Worm (Caenorhabditis elegans) whole organism, young adult: Measurements from ENCODE around the gene bpnt-1.

Experiments used
- B0035.1 ChIP-seq: sonication (generic microtip); optimal IDR thresholded peaks from 2 replicates; lab custom pipeline; 2016; ENCODE audit warnings: missing genetic modification characterization, mild to moderate bottlenecking, missing compliant biosample characterization, missing genotype, missing genetic modification reagents
- C17E4.6 ChIP-seq: fragments of 200-800 bp; sonication (Bioruptor generic); IDR thresholded peaks from 2 replicates; pipeline ENCODE4 v1.3.6; 2022; ENCODE audit warnings: missing genetic modification reagents, missing genetic modification characterization, missing compliant biosample characterization
- D2030.7 ChIP-seq: fragments of 200-800 bp; sonication (Bioruptor generic); IDR thresholded peaks from 2 replicates; pipeline ENCODE4 v1.3.6; 2022; ENCODE audit warnings: missing genetic modification reagents, missing genetic modification characterization, missing compliant biosample characterization
- F22D6.2 ChIP-seq: sonication (generic microtip); optimal IDR thresholded peaks from 2 replicates; lab custom pipeline; 2016; ENCODE audit warnings: mild to moderate bottlenecking, missing genetic modification characterization, missing compliant biosample characterization
- F33H1.4 ChIP-seq: fragments of 200-800 bp; sonication (Bioruptor generic); IDR thresholded peaks from 2 replicates; pipeline ENCODE4 v1.3.6; 2022; ENCODE audit warnings: missing genetic modification reagents, missing genetic modification characterization, missing compliant biosample characterization
- F55B11.4 ChIP-seq: sonication (generic microtip); optimal IDR thresholded peaks from 2 replicates; lab custom pipeline; 2016; ENCODE audit warnings: missing compliant biosample characterization, missing genetic modification characterization, borderline replicate concordance; ENCODE audit not compliant: insufficient read depth
- K11D2.4 ChIP-seq: fragments of 200-800 bp; sonication (Bioruptor generic); IDR thresholded peaks from 2 replicates; pipeline ENCODE4 v1.3.6; 2022; ENCODE audit warnings: missing genetic modification reagents, missing genetic modification characterization, missing compliant biosample characterization
- K12H6.12 ChIP-seq: fragments of 200-800 bp; sonication (Bioruptor generic); optimal IDR thresholded peaks from 2 replicates; lab custom pipeline; 2018; ENCODE audit warnings: mild to moderate bottlenecking, missing genetic modification characterization, missing compliant biosample characterization
- Y53F4B.3 ChIP-seq: fragments of 200-800 bp; sonication (Bioruptor generic); IDR thresholded peaks from 2 replicates; pipeline ENCODE4 v1.3.6; 2022; ENCODE audit warnings: missing genetic modification reagents, missing genetic modification characterization, missing compliant biosample characterization
- ZK185.1 ChIP-seq: sonication (generic microtip); optimal IDR thresholded peaks from 2 replicates; lab custom pipeline; 2016; ENCODE audit warnings: mild to moderate bottlenecking, missing genetic modification characterization, missing compliant biosample characterization; ENCODE audit not compliant: poor library complexity, severe bottlenecking
- akir-1 ChIP-seq: fragments of 200-800 bp; sonication (Bioruptor generic); optimal IDR thresholded peaks from 2 replicates; lab custom pipeline; 2018; ENCODE audit warnings: mild to moderate bottlenecking, missing genetic modification characterization, moderate library complexity, missing compliant biosample characterization
- aptf-3 ChIP-seq: fragments of 200-800 bp; sonication (Bioruptor generic); IDR thresholded peaks from 2 replicates; pipeline ENCODE4 v1.3.6; 2022; ENCODE audit warnings: missing genetic modification characterization, missing compliant biosample characterization
- attf-5 ChIP-seq: fragments of 200-800 bp; sonication (Bioruptor generic); optimal IDR thresholded peaks from 2 replicates; lab custom pipeline; 2018; ENCODE audit warnings: mild to moderate bottlenecking, missing genetic modification characterization, missing compliant biosample characterization
- cebp-1 ChIP-seq, 2 experiments: fragments of 200-800 bp in 1 of 2; sonication (Bioruptor generic) in 1 of 2; sonication (generic microtip) in 1 of 2; IDR thresholded peaks in 1 of 2; optimal IDR thresholded peaks in 1 of 2; 2 replicates each; pipeline versions ENCODE4 v1.3.6 to Lab custom; 2017 to 2022; ENCODE audit warnings: missing compliant biosample characterization in 2 of 2, missing genetic modification characterization in 2 of 2, mild to moderate bottlenecking in 1 of 2, missing genetic modification reagents in 1 of 2, moderate library complexity in 1 of 2
- cebp-2 ChIP-seq: fragments of 200-800 bp; sonication (Bioruptor generic); IDR thresholded peaks from 2 replicates; pipeline ENCODE4 v1.3.6; 2022; ENCODE audit warnings: missing genetic modification characterization, missing compliant biosample characterization
- ceh-91 ChIP-seq: fragments of 200-800 bp; sonication (Bioruptor generic); IDR thresholded peaks from 2 replicates; pipeline ENCODE4 v1.3.6; 2022; ENCODE audit warnings: missing genetic modification reagents, missing genetic modification characterization, missing compliant biosample characterization
- dox-1 ChIP-seq: fragments of 200-800 bp; sonication (Bioruptor generic); IDR thresholded peaks from 2 replicates; pipeline ENCODE4 v1.3.6; 2022; ENCODE audit warnings: missing genetic modification reagents, missing genetic modification characterization, missing compliant biosample characterization
- efl-1 ChIP-seq: fragments of 150-350 bp; optimal IDR thresholded peaks from 2 replicates; lab custom pipeline; 2014; ENCODE audit warnings: missing biosample characterization, missing genetic modification reagents, missing genetic modification characterization
- ekl-4 ChIP-seq: fragments of 200-800 bp; sonication (Bioruptor generic); IDR thresholded peaks from 2 replicates; pipeline ENCODE4 v1.3.6; 2022; ENCODE audit warnings: missing genetic modification reagents, missing genetic modification characterization, missing compliant biosample characterization
- ets-4 ChIP-seq: fragments of 200-800 bp; sonication (Bioruptor generic); optimal IDR thresholded peaks from 2 replicates; lab custom pipeline; 2018; ENCODE audit warnings: mild to moderate bottlenecking, missing genetic modification characterization, missing compliant biosample characterization
- hlh-12 ChIP-seq: sonication (generic microtip); optimal IDR thresholded peaks from 2 replicates; lab custom pipeline; 2016; ENCODE audit warnings: missing genetic modification characterization, missing compliant biosample characterization
- hlh-26 ChIP-seq: fragments of 200-800 bp; sonication (Bioruptor generic); conservative IDR thresholded peaks from 2 replicates; pipeline ENCODE4 v1.3.6; 2022; ENCODE audit warnings: missing genetic modification reagents, missing genetic modification characterization, missing compliant biosample characterization
- hmg-1.2 ChIP-seq: fragments of 200-800 bp; sonication (Bioruptor generic); IDR thresholded peaks from 2 replicates; pipeline ENCODE4 v1.3.6; 2022; ENCODE audit warnings: missing genetic modification reagents, missing genetic modification characterization, missing compliant biosample characterization
- lin-54 ChIP-seq: fragments of 200-800 bp; sonication (Bioruptor generic); optimal IDR thresholded peaks from 2 replicates; lab custom pipeline; 2018; ENCODE audit warnings: mild to moderate bottlenecking, missing genetic modification characterization, missing compliant biosample characterization
- lsl-1 ChIP-seq: fragments of 200-800 bp; sonication (Bioruptor generic); optimal IDR thresholded peaks from 2 replicates; lab custom pipeline; 2018; ENCODE audit warnings: mild to moderate bottlenecking, missing genetic modification characterization, moderate library complexity, missing compliant biosample characterization
- madf-3 ChIP-seq: fragments of 200-800 bp; sonication (Bioruptor generic); IDR thresholded peaks from 2 replicates; pipeline ENCODE4 v1.3.6; 2022; ENCODE audit warnings: missing genetic modification reagents, missing genetic modification characterization, missing compliant biosample characterization
- madf-6 ChIP-seq: fragments of 200-800 bp; sonication (Bioruptor generic); IDR thresholded peaks from 2 replicates; pipeline ENCODE4 v1.3.6; 2022; ENCODE audit warnings: missing genetic modification reagents, missing genetic modification characterization, missing compliant biosample characterization
- madf-8 ChIP-seq: fragments of 200-800 bp; sonication (Bioruptor generic); conservative IDR thresholded peaks from 2 replicates; pipeline ENCODE4 v1.3.6; 2022; ENCODE audit warnings: missing genetic modification reagents, missing genetic modification characterization, missing compliant biosample characterization
- nfyb-1 ChIP-seq: fragments of 200-800 bp; sonication (Bioruptor generic); IDR thresholded peaks from 2 replicates; pipeline ENCODE4 v1.3.6; 2022; ENCODE audit warnings: missing genetic modification reagents, missing genetic modification characterization, missing compliant biosample characterization
- nhr-90 ChIP-seq: sonication (generic microtip); optimal IDR thresholded peaks from 2 replicates; lab custom pipeline; 2016; ENCODE audit warnings: missing genotype, mild to moderate bottlenecking, missing genetic modification characterization, missing compliant biosample characterization
- tlf-1 ChIP-seq: fragments of 200-800 bp; sonication (Bioruptor generic); optimal IDR thresholded peaks from 2 replicates; lab custom pipeline; 2018; ENCODE audit warnings: mild to moderate bottlenecking, missing genetic modification characterization, missing compliant biosample characterization
- xnd-1 ChIP-seq: sonication (generic microtip); optimal IDR thresholded peaks from 2 replicates; lab custom pipeline; 2016; ENCODE audit warnings: missing genotype, missing genetic modification reagents, missing genetic modification characterization, missing compliant biosample characterization
- zfh-2 ChIP-seq: fragments of 200-800 bp; sonication (Bioruptor generic); conservative IDR thresholded peaks from 2 replicates; pipeline ENCODE4 v1.3.6; 2022; ENCODE audit warnings: missing genetic modification reagents, missing genetic modification characterization, missing compliant biosample characterization
- zim-3 ChIP-seq: sonication (generic microtip); optimal IDR thresholded peaks from 2 replicates; lab custom pipeline; 2017; ENCODE audit warnings: mild to moderate bottlenecking, missing genetic modification characterization, moderate library complexity, missing compliant biosample characterization
- ztf-18 ChIP-seq: sonication (generic microtip); optimal IDR thresholded peaks from 2 replicates; lab custom pipeline; 2016; ENCODE audit warnings: missing genotype, mild to moderate bottlenecking, missing genetic modification characterization, missing compliant biosample characterization
- ztf-6 ChIP-seq: fragments of 200-800 bp; sonication (Bioruptor generic); IDR thresholded peaks from 2 replicates; pipeline ENCODE4 v1.3.6; 2022; ENCODE audit warnings: missing genetic modification reagents, missing genetic modification characterization, missing compliant biosample characterization

Gene bpnt-1

DNA sequence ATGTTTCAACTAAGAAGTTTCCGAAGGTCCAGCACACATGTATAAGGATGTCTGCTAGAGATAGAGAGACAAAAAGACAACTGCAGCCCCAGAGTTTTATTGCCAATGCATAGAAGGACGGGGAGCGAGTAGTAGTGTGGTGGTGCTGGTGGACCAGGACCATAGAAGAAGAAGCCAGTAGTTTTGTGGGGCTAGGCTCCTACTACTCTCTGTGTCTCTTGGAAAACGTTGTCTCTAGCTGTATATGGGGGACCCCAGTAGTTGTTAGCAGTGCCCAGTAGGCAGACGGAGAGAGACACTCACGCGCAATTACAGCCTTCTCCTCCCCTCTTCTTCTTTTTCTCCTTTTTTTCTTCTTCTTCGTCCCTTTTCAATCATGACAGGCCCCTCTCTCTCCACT is 36.0 kb downstream of the bpnt-1 start:
- TF ChIP-seq B0035.1 (tag; lab: Kevin White, UChicago) (no peak), nfyb-1 (GFP tag; lab: Robert Waterston, UW) (0 out of 2 replicates have a peak, but pooled peaks have one; percentile 14), ekl-4 (GFP tag; lab: Robert Waterston, UW) (peak; percentile 12; the same call in 1 of the 2 replicates), F22D6.2 (no peak), ztf-6 (GFP tag; lab: Robert Waterston, UW) (0 out of 2 replicates have a peak, but pooled peaks have one; percentile 34), cebp-1 (GFP tag; IDR thresholded peaks at IDR 0.05; lab: Robert Waterston, UW) (no peak), cebp-1 (tag; optimal IDR thresholded peaks at IDR 0.05; lab: Kevin White, UChicago) (peak; percentile 33), K12H6.12 (tag; lab: Kevin White, UChicago) (peak; percentile 55), K11D2.4 (GFP tag; lab: Robert Waterston, UW) (0 out of 2 replicates have a peak, but pooled peaks have one; percentile 34), hmg-1.2 (GFP tag; lab: Robert Waterston, UW) (peak; percentile 37; the same call in 1 of the 2 replicates), zfh-2 (peak; percentile 63; the same call in 1 of the 2 replicates)

DNA sequence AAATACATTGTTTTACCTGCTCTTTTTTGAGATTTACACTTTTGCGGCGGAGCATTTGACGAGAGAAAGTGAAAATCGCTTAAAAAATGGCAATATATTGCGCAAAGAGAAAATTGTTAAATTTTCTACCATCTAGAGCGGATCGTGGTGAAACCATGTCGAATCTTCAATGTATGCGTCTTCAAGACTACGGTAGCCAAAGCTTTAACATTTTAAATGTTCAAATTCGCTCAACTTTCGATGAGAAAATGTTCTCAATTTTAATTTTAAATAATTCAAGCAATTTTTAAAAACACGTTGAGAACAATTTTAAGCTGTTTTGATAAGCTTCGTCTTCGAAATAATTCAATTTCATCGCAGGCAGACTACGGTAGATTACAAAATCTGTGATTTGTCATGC is 40.2 kb downstream of the bpnt-1 start:
- TF ChIP-seq lin-54 (GFP tag; lab: Kevin White, UChicago) (peak; percentile 27), nhr-90 (tag; lab: Kevin White, UChicago) (no peak), efl-1 (peak; percentile 40), F33H1.4 (GFP tag; lab: Robert Waterston, UW) (peak; percentile 91), madf-6 (peak; percentile 90), D2030.7 (peak; percentile 43; the same call in 1 of the 2 replicates), dox-1 (GFP tag; lab: Robert Waterston, UW) (peak; percentile 39; the same call in 1 of the 2 replicates), C17E4.6 (no peak), madf-8 (GFP tag; lab: Robert Waterston, UW) (peak; percentile 73), xnd-1 (tag; lab: Kevin White, UChicago) (peak; percentile 93), ceh-91 (GFP tag; lab: Robert Waterston, UW) (peak; percentile 56), lsl-1 (GFP tag; lab: Kevin White, UChicago) (peak; percentile 99), K11D2.4 (GFP tag; lab: Robert Waterston, UW) (no peak)

DNA sequence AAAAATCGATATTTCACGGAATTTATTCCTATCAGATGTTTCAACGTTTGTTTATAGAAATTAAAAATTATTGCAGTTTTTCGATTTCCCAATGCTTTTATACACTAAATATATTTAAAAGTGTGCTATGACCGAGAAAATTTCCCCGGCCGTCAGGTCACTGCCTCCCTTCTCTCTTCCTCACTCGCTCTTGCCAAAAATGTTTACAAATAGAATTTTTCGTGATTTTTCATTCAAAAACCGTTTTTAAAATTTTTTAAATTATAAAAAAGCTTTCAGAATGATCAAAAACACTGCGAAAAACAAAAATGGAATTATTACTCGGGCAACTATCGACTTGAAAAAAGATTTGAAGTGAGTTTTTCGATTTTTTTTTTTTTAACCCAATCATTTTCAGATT is 40.8 kb downstream of the bpnt-1 start, which contains the start of the genes T12C9.7 and vps-18:
Gene T12C9.7 (minus strand): TSS at position 101 of the 400 bp plus-strand sequence.
Gene vps-18 (plus strand): TSS at position 280 of the 400 bp plus-strand sequence.
- TF ChIP-seq tlf-1 (GFP tag; lab: Kevin White, UChicago): no peak
- no peak for TF ChIP-seq efl-1
- TF ChIP-seq zim-3: no peak
- TF ChIP-seq ZK185.1: no peak
- TF ChIP-seq akir-1 (GFP tag; lab: Kevin White, UChicago): no peak
- TF ChIP-seq F55B11.4: no peak
- TF ChIP-seq madf-3 (GFP tag; lab: Robert Waterston, UW): no peak
- TF ChIP-seq hmg-1.2 (GFP tag; lab: Robert Waterston, UW): no peak
- no peak for TF ChIP-seq cebp-2 (GFP tag; lab: Robert Waterston, UW)
- no peak for TF ChIP-seq attf-5 (GFP tag; lab: Kevin White, UChicago)
- TF ChIP-seq hlh-12 (tag; lab: Kevin White, UChicago): no peak
- TF ChIP-seq ets-4 (GFP tag; lab: Kevin White, UChicago): no peak
- TF ChIP-seq hlh-26: no peak
- no peak for TF ChIP-seq Y53F4B.3 (GFP tag; lab: Robert Waterston, UW)
- TF ChIP-seq ztf-18: no peak
- no peak for TF ChIP-seq aptf-3 (GFP tag; lab: Robert Waterston, UW)
- no peak for TF ChIP-seq K11D2.4 (GFP tag; lab: Robert Waterston, UW)
